Worm (Caenorhabditis elegans): ENCODE data around the gene fkh-5.

fkh-5 gene

ce11 chrIII:4837429-4837828 lies 7.0 kb upstream of the fkh-5 start, which contains the start of the genes acbp-7 and F26A1.19:
acbp-7 (plus strand) TSS chrIII:4837729.
F26A1.19 (plus strand) TSS chrIII:4837731.
- TF ChIP-seq tbx-11 (GFP tag; IDR thresholded peaks at IDR 0.05): no peak
- no peak for TF ChIP-seq ceh-36 (tag; optimal IDR thresholded peaks at IDR 0.05)
- TF ChIP-seq hmbx-1 (tag; optimal IDR thresholded peaks at IDR 0.05): no peak
- TF ChIP-seq hmg-4 (GFP tag; optimal IDR thresholded peaks at IDR 0.05): no peak

- TF ChIP-seq hmg-4 (GFP tag; optimal IDR thresholded peaks at IDR 0.05) (no peak), ets-7 (tag; optimal IDR thresholded peaks at IDR 0.05) (no peak), pes-1 (GFP tag; IDR thresholded peaks at IDR 0.05) (no peak), hmbx-1 (tag; optimal IDR thresholded peaks at IDR 0.05) (no peak), ama-1 (optimal IDR thresholded peaks at IDR 0.05) (no peak), ceh-36 (tag; optimal IDR thresholded peaks at IDR 0.05) (no peak), sea-1 (GFP tag; conservative IDR thresholded peaks at IDR 0.05) (no peak), scrt-1 (GFP tag; IDR thresholded peaks at IDR 0.05) (no peak), tra-4 (tag; optimal IDR thresholded peaks at IDR 0.05) (no peak), tbx-11 (GFP tag; IDR thresholded peaks at IDR 0.05) (no peak), tbx-37 (GFP tag; conservative IDR thresholded peaks at IDR 0.05) (no peak), aly-1 (tag; optimal IDR thresholded peaks at IDR 0.05) (no peak), B0310.2 (tag; optimal IDR thresholded peaks at IDR 0.05) (no peak), F13C5.2 (tag; optimal IDR thresholded peaks at IDR 0.05) (no peak), hnd-1 (tag; optimal IDR thresholded peaks at IDR 0.05) (no peak), flt-1 (GFP tag; IDR thresholded peaks at IDR 0.05) (no peak), ceh-13 (GFP tag; optimal IDR thresholded peaks at IDR 0.05) (no peak)
Observed at ce11 chrIII:4842173-4842572, 2.3 kb upstream of the fkh-5 start, which contains the start of gene clec-156. clec-156 (minus strand) TSS chrIII:4842273.

- no peak for TF ChIP-seq ama-1 (optimal IDR thresholded peaks at IDR 0.05)
- TF ChIP-seq ceh-13 (GFP tag; optimal IDR thresholded peaks at IDR 0.05): no peak
- no peak for TF ChIP-seq hnd-1 (tag; optimal IDR thresholded peaks at IDR 0.05)
- no peak for TF ChIP-seq ets-7 (tag; optimal IDR thresholded peaks at IDR 0.05)
- TF ChIP-seq aly-1 (tag; optimal IDR thresholded peaks at IDR 0.05): no peak
- no peak for TF ChIP-seq tbx-37 (GFP tag; conservative IDR thresholded peaks at IDR 0.05)
- TF ChIP-seq ceh-36 (tag; optimal IDR thresholded peaks at IDR 0.05): no peak
- no peak for TF ChIP-seq B0310.2 (tag; optimal IDR thresholded peaks at IDR 0.05)
- no peak for TF ChIP-seq pes-1 (GFP tag; IDR thresholded peaks at IDR 0.05)
- no peak for TF ChIP-seq scrt-1 (GFP tag; IDR thresholded peaks at IDR 0.05)
Observed at ce11 chrIII:4849739-4850138, 5.3 kb downstream of the fkh-5 start, which contains the start of gene nonu-1. nonu-1 (minus strand) TSS chrIII:4849907.

DNA sequence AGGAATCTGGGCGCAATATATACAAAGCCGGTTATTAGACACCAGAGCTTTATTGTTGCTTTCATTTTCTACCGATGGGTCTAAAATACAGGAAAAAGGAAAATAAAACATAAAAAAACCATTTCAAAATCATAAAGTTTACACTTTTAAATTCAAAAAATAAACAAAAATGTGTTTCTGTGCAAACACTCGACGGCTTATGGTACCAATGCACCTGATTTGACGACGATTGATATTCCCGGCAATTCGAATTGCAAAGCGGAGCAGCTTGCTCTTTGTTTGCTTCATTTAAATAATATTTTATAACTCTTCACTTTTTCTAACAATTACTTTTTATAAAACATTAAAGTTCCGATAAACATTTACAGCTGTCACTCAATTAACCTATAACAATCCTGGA lies 5.7 kb downstream of the fkh-5 start, which contains the start of gene F26A1.1:
F26A1.1 (plus strand) TSS at position 369 of the 400 bp plus-strand sequence.
- TF ChIP-seq ets-7 (tag; optimal IDR thresholded peaks at IDR 0.05): no peak
- TF ChIP-seq aly-1 (tag; optimal IDR thresholded peaks at IDR 0.05): no peak
- TF ChIP-seq ceh-36 (tag; optimal IDR thresholded peaks at IDR 0.05): no peak

DNA sequence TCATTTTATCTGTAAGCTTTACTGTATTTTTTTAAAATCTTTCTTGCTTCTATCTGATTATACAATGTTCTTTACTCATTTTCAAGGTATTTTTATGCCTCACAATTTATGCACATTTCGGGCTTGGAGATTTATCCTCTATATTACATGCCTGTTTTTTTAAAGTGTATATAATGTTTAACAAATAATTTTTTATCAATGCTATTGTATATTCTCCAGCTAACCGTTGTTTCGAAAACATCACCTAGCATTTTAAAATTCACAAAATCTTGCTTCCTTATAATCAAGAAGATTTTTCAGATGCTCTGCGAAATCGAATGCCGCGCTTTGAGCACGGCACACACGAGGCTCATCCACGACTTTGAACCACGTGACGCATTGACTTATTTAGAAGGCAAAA lies 7.6 kb downstream of the fkh-5 start, which contains the start of gene ced-4:
ced-4 (plus strand) TSS at position 301 of the 400 bp plus-strand sequence.
- TF ChIP-seq tbx-37 (GFP tag; conservative IDR thresholded peaks at IDR 0.05) (no peak), aly-1 (tag; optimal IDR thresholded peaks at IDR 0.05) (no peak), B0310.2 (tag; optimal IDR thresholded peaks at IDR 0.05) (no peak), hmg-4 (GFP tag; optimal IDR thresholded peaks at IDR 0.05) (no peak), flt-1 (GFP tag; IDR thresholded peaks at IDR 0.05) (no peak), hmbx-1 (tag; optimal IDR thresholded peaks at IDR 0.05) (no peak), F13C5.2 (tag; optimal IDR thresholded peaks at IDR 0.05) (no peak), pes-1 (GFP tag; IDR thresholded peaks at IDR 0.05) (no peak), hnd-1 (tag; optimal IDR thresholded peaks at IDR 0.05) (no peak), sea-1 (GFP tag; conservative IDR thresholded peaks at IDR 0.05) (no peak), ceh-13 (GFP tag; optimal IDR thresholded peaks at IDR 0.05) (no peak), ceh-36 (tag; optimal IDR thresholded peaks at IDR 0.05) (no peak)

ce11 chrIII:4854918-4855317 lies 10.5 kb downstream of the fkh-5 start, which contains the start of gene C35D10.8:
C35D10.8 (plus strand) TSS chrIII:4855218.
- no peak for TF ChIP-seq ets-7 (tag; optimal IDR thresholded peaks at IDR 0.05)
- TF ChIP-seq hnd-1 (tag; optimal IDR thresholded peaks at IDR 0.05): no peak
- no peak for TF ChIP-seq sea-1 (GFP tag; conservative IDR thresholded peaks at IDR 0.05)
- no peak for TF ChIP-seq ama-1 (optimal IDR thresholded peaks at IDR 0.05)
- TF ChIP-seq pes-1 (GFP tag; IDR thresholded peaks at IDR 0.05): no peak
- no peak for TF ChIP-seq F13C5.2 (tag; optimal IDR thresholded peaks at IDR 0.05)
- TF ChIP-seq hmbx-1 (tag; optimal IDR thresholded peaks at IDR 0.05): no peak
- no peak for TF ChIP-seq tra-4 (tag; optimal IDR thresholded peaks at IDR 0.05)
- TF ChIP-seq hmg-4 (GFP tag; optimal IDR thresholded peaks at IDR 0.05): no peak
- TF ChIP-seq tbx-37 (GFP tag; conservative IDR thresholded peaks at IDR 0.05): no peak
- TF ChIP-seq ceh-36 (tag; optimal IDR thresholded peaks at IDR 0.05): no peak
- TF ChIP-seq ceh-13 (GFP tag; optimal IDR thresholded peaks at IDR 0.05): no peak
- TF ChIP-seq tbx-11 (GFP tag; IDR thresholded peaks at IDR 0.05): no peak
- TF ChIP-seq flt-1 (GFP tag; IDR thresholded peaks at IDR 0.05): no peak
- TF ChIP-seq B0310.2 (tag; optimal IDR thresholded peaks at IDR 0.05): no peak

- no peak for TF ChIP-seq flt-1 (GFP tag; IDR thresholded peaks at IDR 0.05)
- no peak for TF ChIP-seq ceh-13 (GFP tag; optimal IDR thresholded peaks at IDR 0.05)
- no peak for TF ChIP-seq aly-1 (tag; optimal IDR thresholded peaks at IDR 0.05)
- TF ChIP-seq ets-7 (tag; optimal IDR thresholded peaks at IDR 0.05): no peak
- no peak for TF ChIP-seq tra-4 (tag; optimal IDR thresholded peaks at IDR 0.05)
Observed at ce11 chrIII:4856109-4856508, 11.6 kb downstream of the fkh-5 start, which contains the start of gene C35D10.7. C35D10.7 (plus strand) TSS chrIII:4856193.

ce11 chrIII:4856992-4857391 lies 12.5 kb downstream of the fkh-5 start:
- TF ChIP-seq sea-1 (GFP tag; conservative IDR thresholded peaks at IDR 0.05) (no peak), hmbx-1 (tag; optimal IDR thresholded peaks at IDR 0.05) (no peak), hmg-4 (GFP tag; optimal IDR thresholded peaks at IDR 0.05) (no peak), B0310.2 (tag; optimal IDR thresholded peaks at IDR 0.05) (no peak), ceh-13 (GFP tag; optimal IDR thresholded peaks at IDR 0.05) (no peak), aly-1 (tag; optimal IDR thresholded peaks at IDR 0.05) (no peak), flt-1 (GFP tag; IDR thresholded peaks at IDR 0.05) (no peak), scrt-1 (GFP tag; IDR thresholded peaks at IDR 0.05) (no peak), ama-1 (optimal IDR thresholded peaks at IDR 0.05) (no peak), pes-1 (GFP tag; IDR thresholded peaks at IDR 0.05) (no peak), tbx-37 (GFP tag; conservative IDR thresholded peaks at IDR 0.05) (no peak), hnd-1 (tag; optimal IDR thresholded peaks at IDR 0.05) (no peak), ceh-36 (tag; optimal IDR thresholded peaks at IDR 0.05) (no peak), tbx-11 (GFP tag; IDR thresholded peaks at IDR 0.05) (no peak), F13C5.2 (tag; optimal IDR thresholded peaks at IDR 0.05) (no peak), tra-4 (tag; optimal IDR thresholded peaks at IDR 0.05) (no peak)

All from whole organism, early embryonic.